Worm (Caenorhabditis elegans) whole organism, L4/young adult: Measurements from ENCODE around the gene Y48G9A.11.

Experiments
- W03F9.2 ChIP-seq: fragments of 150-350 bp; optimal IDR thresholded peaks from 2 replicates; lab custom pipeline; 2014; ENCODE audit warnings: missing biosample characterization, missing genetic modification characterization
- dao-5 ChIP-seq: sonication (generic microtip); optimal IDR thresholded peaks from 2 replicates; lab custom pipeline; 2016; ENCODE audit warnings: missing genotype, missing genetic modification characterization, moderate library complexity, missing compliant biosample characterization
- him-1 ChIP-seq: sonication (generic microtip); optimal IDR thresholded peaks from 2 replicates; lab custom pipeline; 2016; ENCODE audit warnings: missing genotype, missing genetic modification reagents, missing genetic modification characterization, missing compliant biosample characterization

ce11 chrIII:2115322-2115721, 1.4 kb downstream of the Y48G9A.11 start:
- no peak for TF ChIP-seq dao-5
- no peak for TF ChIP-seq him-1
- no peak for TF ChIP-seq W03F9.2 (tag; lab: Kevin White, UChicago)
